Fruit fly (Drosophila melanogaster): ENCODE measurements around the gene CG4496.

Gene CG4496

DNA sequence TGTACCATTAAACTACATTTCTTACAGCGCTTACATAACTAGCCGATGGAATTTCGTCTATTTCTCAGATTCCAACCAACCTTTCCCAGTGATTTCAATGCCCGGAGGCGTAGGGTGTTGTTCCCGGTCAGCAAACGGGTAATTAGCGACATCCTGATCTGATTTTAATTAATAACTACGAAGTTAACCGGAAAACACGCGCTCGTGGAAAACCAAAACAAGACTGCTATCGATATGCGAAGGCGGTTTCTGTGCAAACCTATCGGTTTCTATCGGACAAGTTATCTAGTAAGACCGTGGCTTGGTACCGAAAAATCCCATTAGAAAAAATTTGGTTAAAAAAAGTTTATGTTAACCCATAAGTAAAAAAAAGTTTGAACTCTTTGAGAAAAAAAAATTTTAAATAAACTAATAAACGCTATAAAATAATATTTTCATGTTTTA, 33.0 kb upstream of the CG4496 start, which contains the start of gene mEFG1 (continued):
- TF ChIP-seq sug (tag; optimal IDR thresholded peaks at IDR 0.05), result peak; percentile 8
- TF ChIP-seq sqz (GFP tag; optimal IDR thresholded peaks at IDR 0.05), result peak; percentile 79
- no peak for TF ChIP-seq Lhr (GFP tag; optimal IDR thresholded peaks at IDR 0.05)
- no peak for TF ChIP-seq Hand (GFP tag; optimal IDR thresholded peaks at IDR 0.05)
- TF ChIP-seq Bgb (GFP tag; IDR thresholded peaks at IDR 0.05; ENCODE audit: partially characterized antibody), result peak; percentile 79
- TF ChIP-seq nerfin-1 (tag; optimal IDR thresholded peaks at IDR 0.05), result peak; percentile 32
- TF ChIP-seq CG18476 (GFP tag; optimal IDR thresholded peaks at IDR 0.05), result no peak
- no peak for TF ChIP-seq CG10654 (GFP tag; optimal IDR thresholded peaks at IDR 0.05)
- no peak for TF ChIP-seq CG10274 (GFP tag; optimal IDR thresholded peaks at IDR 0.05)
- TF ChIP-seq dmrt11E (tag; optimal IDR thresholded peaks at IDR 0.05), result no peak
- TF ChIP-seq D19A (tag; optimal IDR thresholded peaks at IDR 0.05), result peak; percentile 8
- TF ChIP-seq pan (optimal IDR thresholded peaks at IDR 0.05), result no peak
- TF ChIP-seq pan (GFP tag; optimal IDR thresholded peaks at IDR 0.05 in 1 of 2, IDR thresholded peaks at IDR 0.05 in 1 of 2), result peak in 1 of 2 experiments; percentile 21
- no peak for TF ChIP-seq CG3281 (GFP tag; optimal IDR thresholded peaks at IDR 0.05)
- TF ChIP-seq CG11723 (GFP tag; optimal IDR thresholded peaks at IDR 0.05), result no peak
- TF ChIP-seq pzg (GFP tag; optimal IDR thresholded peaks at IDR 0.05), result peak; percentile 54
- no peak for TF ChIP-seq cato (GFP tag; optimal IDR thresholded peaks at IDR 0.05; ENCODE audit: borderline replicate concordance)
- no peak for TF ChIP-seq Abd-B (GFP tag; optimal IDR thresholded peaks at IDR 0.05)
- peak; percentile 60; the same call in 1 of the 3 replicates for TF ChIP-seq knrl (GFP tag; IDR thresholded peaks at IDR 0.05; ENCODE audit: partially characterized antibody)
- no peak for TF ChIP-seq Rx (GFP tag; IDR thresholded peaks at IDR 0.05)
- no peak for TF ChIP-seq CG1529 (GFP tag; optimal IDR thresholded peaks at IDR 0.05)
- TF ChIP-seq bbx (GFP tag; IDR thresholded peaks at IDR 0.05; ENCODE audit: partially characterized antibody), result peak; percentile 92
- TF ChIP-seq YL-1 (GFP tag; optimal IDR thresholded peaks at IDR 0.05), result peak; percentile 41
- peak; percentile 8 for TF ChIP-seq CG2120 (GFP tag; optimal IDR thresholded peaks at IDR 0.05)
- no peak for TF ChIP-seq Deaf1 (tag; optimal IDR thresholded peaks at IDR 0.05)
- TF ChIP-seq luna (GFP tag; optimal IDR thresholded peaks at IDR 0.05), result no peak
- TF ChIP-seq jumu (GFP tag; optimal IDR thresholded peaks at IDR 0.05), result no peak
- TF ChIP-seq CG17829 (tag; optimal IDR thresholded peaks at IDR 0.05), result peak; percentile 26
- TF ChIP-seq unc-4 (GFP tag; IDR thresholded peaks at IDR 0.05; ENCODE audit: partially characterized antibody), result peak; percentile 75

DNA sequence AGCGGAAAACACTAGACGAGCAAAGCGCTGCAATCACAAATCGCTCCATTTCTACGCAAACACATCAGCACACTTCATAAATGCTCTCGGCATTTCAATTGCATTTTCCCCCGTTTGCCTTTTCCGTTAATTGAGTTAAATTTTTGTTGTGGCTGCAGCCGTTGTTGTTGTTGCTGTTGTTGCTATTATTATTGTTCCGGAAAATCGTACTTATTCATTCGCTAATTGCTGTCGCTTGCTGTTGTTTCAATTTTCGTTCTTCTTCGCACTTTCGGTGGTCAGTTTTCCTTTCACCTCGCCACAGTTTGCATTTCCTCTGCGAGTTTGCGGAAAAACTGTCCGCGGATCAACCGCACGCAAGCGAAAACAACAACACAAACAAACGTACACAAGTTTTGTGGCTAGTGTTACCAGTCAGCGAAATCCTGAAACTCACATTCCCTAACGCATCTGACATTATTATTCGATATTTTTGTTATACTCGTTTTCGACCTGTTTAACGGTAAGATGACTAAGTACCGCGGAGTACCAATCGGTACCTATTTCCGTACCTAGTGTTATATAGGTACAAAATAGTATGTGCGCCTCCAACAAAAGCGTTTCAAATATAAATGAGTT, 29.9 kb upstream of the CG4496 start, which contains the start of gene CG13784:
Gene CG13784, minus strand, starts transcription at position 384 of the 618 bp plus-strand sequence.
- peak; percentile 29 for TF ChIP-seq odd (GFP tag; optimal IDR thresholded peaks at IDR 0.05)
- TF ChIP-seq h (optimal IDR thresholded peaks at IDR 0.05), result no peak
- TF ChIP-seq Hr39 (optimal IDR thresholded peaks at IDR 0.05), result no peak
- TF ChIP-seq CG4707 (GFP tag; optimal IDR thresholded peaks at IDR 0.05), result peak; percentile 51
- TF ChIP-seq scrt (GFP tag; optimal IDR thresholded peaks at IDR 0.05), result peak; percentile 34
- peak; percentile 58 for TF ChIP-seq unc-4 (GFP tag; IDR thresholded peaks at IDR 0.05; ENCODE audit: partially characterized antibody)
- peak; percentile 74 for TF ChIP-seq rib (GFP tag; IDR thresholded peaks at IDR 0.05)
- peak; percentile 96 for TF ChIP-seq ssp (GFP tag; IDR thresholded peaks at IDR 0.05)
- peak; percentile 69 for TF ChIP-seq Dek (tag; optimal IDR thresholded peaks at IDR 0.05)
- TF ChIP-seq CG1024 (GFP tag; IDR thresholded peaks at IDR 0.05), result peak; percentile 60; the same call in 1 of the 2 replicates
- TF ChIP-seq CG6175 (GFP tag; IDR thresholded peaks at IDR 0.05), result no peak; the same call in 2 of the 3 replicates
- TF ChIP-seq Dref (GFP tag; IDR thresholded peaks at IDR 0.05), result peak; percentile 63
- TF ChIP-seq knrl (GFP tag; IDR thresholded peaks at IDR 0.05; ENCODE audit: partially characterized antibody), result peak; percentile 59
- TF ChIP-seq fd3F (GFP tag; optimal IDR thresholded peaks at IDR 0.05), result peak; percentile 6
- TF ChIP-seq ind (GFP tag; optimal IDR thresholded peaks at IDR 0.05), result peak; percentile 6
- peak; percentile 27 for TF ChIP-seq CG12071 (GFP tag; optimal IDR thresholded peaks at IDR 0.05)
- peak; percentile 43 for TF ChIP-seq CG2116 (GFP tag; optimal IDR thresholded peaks at IDR 0.05)
- peak; percentile 21; the same call in 1 of the 2 replicates for TF ChIP-seq CG17328 (GFP tag; IDR thresholded peaks at IDR 0.05)
- peak; percentile 25 for TF ChIP-seq oc (tag; optimal IDR thresholded peaks at IDR 0.05)
- peak; percentile 50 for TF ChIP-seq wek (GFP tag; optimal IDR thresholded peaks at IDR 0.05)
- TF ChIP-seq Max (GFP tag; optimal IDR thresholded peaks at IDR 0.05), result peak; percentile 37
- TF ChIP-seq NFAT (GFP tag; IDR thresholded peaks at IDR 0.05), result no peak; the same call in 1 of the 2 replicates
- peak; percentile 33 for TF ChIP-seq CG6765 (GFP tag; optimal IDR thresholded peaks at IDR 0.05)

Measured in whole organism, embryonic.